Fruit fly (Drosophila melanogaster) whole organism, embryonic: Measurements from ENCODE around the gene CG31960.

Experiments used
- BEAF-32 ChIP-seq: fragments of 200-800 bp; sonication (Bioruptor generic); optimal IDR thresholded peaks from 3 replicates; lab custom pipeline; 2017; ENCODE audit warnings: missing biosample characterization, missing genetic modification characterization, mild to moderate bottlenecking, moderate library complexity, missing genetic modification reagents
- CG10959 ChIP-seq: fragments of 200-800 bp; sonication (Bioruptor generic); IDR thresholded peaks from 2 replicates; pipeline ENCODE4 v1.3.6; 2022; ENCODE audit warnings: missing biosample characterization, missing genetic modification characterization
- CG11696 ChIP-seq: fragments of 200-800 bp; sonication (Bioruptor generic); IDR thresholded peaks from 2 replicates; pipeline ENCODE4 v1.3.6; 2022; ENCODE audit warnings: missing biosample characterization, missing genetic modification characterization
- CG11723 ChIP-seq: fragments of 200-800 bp; sonication (Bioruptor generic); optimal IDR thresholded peaks from 2 replicates; lab custom pipeline; 2017; ENCODE audit warnings: missing biosample characterization, mild to moderate bottlenecking, missing genetic modification characterization
- CG12155 ChIP-seq: fragments of 200-800 bp; sonication (Bioruptor generic); optimal IDR thresholded peaks from 3 replicates; lab custom pipeline; 2016; ENCODE audit warnings: missing biosample characterization, missing genetic modification characterization
- CG14667 ChIP-seq: fragments of 200-800 bp; sonication (Bioruptor generic); IDR thresholded peaks from 2 replicates; pipeline ENCODE4 v1.3.6; 2022; ENCODE audit warnings: missing biosample characterization, missing genetic modification characterization
- CG15696 ChIP-seq: fragments of 200-800 bp; sonication (Bioruptor generic); optimal IDR thresholded peaks from 2 replicates; lab custom pipeline; 2019; ENCODE audit warnings: missing biosample characterization, mild to moderate bottlenecking, missing genetic modification characterization, moderate library complexity
- CG16863 ChIP-seq: fragments of 200-800 bp; sonication (Bioruptor generic); optimal IDR thresholded peaks from 3 replicates; lab custom pipeline; 2016; ENCODE audit warnings: missing biosample characterization, missing genetic modification characterization
- CG17568 ChIP-seq: fragments of 200-800 bp; sonication (Bioruptor generic); optimal IDR thresholded peaks from 2 replicates; lab custom pipeline; 2018; ENCODE audit warnings: missing biosample characterization, mild to moderate bottlenecking, missing genetic modification characterization, moderate library complexity
- CG18619 ChIP-seq: fragments of 200-800 bp; sonication (Bioruptor generic); optimal IDR thresholded peaks from 3 replicates; lab custom pipeline; 2017; ENCODE audit warnings: missing biosample characterization, mild to moderate bottlenecking, missing genetic modification characterization
- CG18764 ChIP-seq: fragments of 200-800 bp; sonication (Bioruptor generic); optimal IDR thresholded peaks from 3 replicates; lab custom pipeline; 2016; ENCODE audit warnings: missing biosample characterization, missing genetic modification characterization
- CG2712 ChIP-seq: fragments of 200-800 bp; optimal IDR thresholded peaks from 3 replicates; lab custom pipeline; 2019; ENCODE audit warnings: missing biosample characterization, mild to moderate bottlenecking, missing genetic modification characterization, moderate library complexity
- CG3065 ChIP-seq: fragments of 200-800 bp; sonication (Bioruptor generic); optimal IDR thresholded peaks from 2 replicates; lab custom pipeline; 2016; ENCODE audit warnings: missing biosample characterization, missing genetic modification characterization
- CG33213 ChIP-seq: fragments of 200-800 bp; sonication (Bioruptor generic); optimal IDR thresholded peaks from 3 replicates; lab custom pipeline; 2016; ENCODE audit warnings: missing biosample characterization, missing genetic modification characterization
- CG33557 ChIP-seq: fragments of 200-800 bp; sonication (Bioruptor generic); optimal IDR thresholded peaks from 2 replicates; lab custom pipeline; 2019; ENCODE audit warnings: missing biosample characterization, mild to moderate bottlenecking, missing genetic modification characterization, moderate library complexity
- CG7556 ChIP-seq: fragments of 200-800 bp; sonication (Bioruptor generic); optimal IDR thresholded peaks from 2 replicates; lab custom pipeline; 2017; ENCODE audit warnings: missing biosample characterization, mild to moderate bottlenecking, missing genetic modification characterization
- CG7745 ChIP-seq: fragments of 200-800 bp; sonication (Bioruptor generic); optimal IDR thresholded peaks from 2 replicates; lab custom pipeline; 2018; ENCODE audit warnings: missing biosample characterization, mild to moderate bottlenecking, missing genetic modification characterization, moderate library complexity
- CG7839 ChIP-seq: fragments of 200-800 bp; sonication (Bioruptor generic); optimal IDR thresholded peaks from 3 replicates; lab custom pipeline; 2018; ENCODE audit warnings: missing biosample characterization, mild to moderate bottlenecking, missing genetic modification characterization, moderate library complexity
- CG8359 ChIP-seq: fragments of 200-800 bp; sonication (Bioruptor generic); optimal IDR thresholded peaks from 2 replicates; lab custom pipeline; 2017; ENCODE audit warnings: missing biosample characterization, mild to moderate bottlenecking, missing genetic modification characterization, borderline replicate concordance
- CG8924 ChIP-seq: fragments of 200-800 bp; optimal IDR thresholded peaks from 3 replicates; lab custom pipeline; 2019; ENCODE audit warnings: missing biosample characterization, mild to moderate bottlenecking, missing genetic modification characterization, moderate library complexity
- CG8944 ChIP-seq: fragments of 200-800 bp; sonication (Bioruptor generic); optimal IDR thresholded peaks from 3 replicates; lab custom pipeline; 2016; ENCODE audit warnings: missing biosample characterization, missing genetic modification characterization
- CG9437 ChIP-seq: fragments of 200-800 bp; sonication (Bioruptor generic); optimal IDR thresholded peaks from 2 replicates; lab custom pipeline; 2018; ENCODE audit warnings: missing biosample characterization, mild to moderate bottlenecking, missing genetic modification characterization
- Deaf1 ChIP-seq: fragments of 200-800 bp; optimal IDR thresholded peaks from 3 replicates; lab custom pipeline; 2019; ENCODE audit warnings: missing biosample characterization, mild to moderate bottlenecking, missing genetic modification characterization, moderate library complexity
- H2.0 ChIP-seq: fragments of 200-800 bp; sonication (Bioruptor generic); IDR thresholded peaks from 2 replicates; pipeline ENCODE4 v1.3.6; 2022; ENCODE audit warnings: missing biosample characterization, missing genetic modification characterization
- Hr51 ChIP-seq, 2 experiments: fragments of 200-800 bp; sonication (Bioruptor generic); optimal IDR thresholded peaks; 2 replicates in 1 of 2; 3 replicates in 1 of 2; lab custom pipeline; 2016 to 2018; ENCODE audit warnings: missing biosample characterization in 2 of 2, missing genetic modification characterization in 2 of 2, mild to moderate bottlenecking in 1 of 2, moderate library complexity in 1 of 2
- Hr78 ChIP-seq, 2 experiments: fragments of 200-800 bp in 1 of 2; fragments of >200 bp in 1 of 2; sonication (Bioruptor generic) in 1 of 2; optimal IDR thresholded peaks; 2 replicates each; lab custom pipeline; 2017 to 2019; ENCODE audit warnings: missing biosample characterization in 2 of 2, missing genetic modification characterization in 2 of 2, mild to moderate bottlenecking in 1 of 2, moderate library complexity in 1 of 2
- Myb ChIP-seq: fragments of 200-800 bp; sonication (Bioruptor generic); optimal IDR thresholded peaks from 2 replicates; lab custom pipeline; 2016; ENCODE audit warnings: missing biosample characterization, missing genetic modification characterization
- Rx ChIP-seq: fragments of 200-800 bp; sonication (Bioruptor generic); IDR thresholded peaks from 2 replicates; pipeline ENCODE4 v1.3.6; 2022; ENCODE audit warnings: missing biosample characterization, missing genetic modification characterization
- Sry-δ ChIP-seq: fragments of 200-800 bp; sonication (Bioruptor generic); optimal IDR thresholded peaks from 2 replicates; lab custom pipeline; 2016; ENCODE audit warnings: missing biosample characterization, missing genetic modification characterization
- ase ChIP-seq: fragments of 200-800 bp; sonication (Bioruptor generic); IDR thresholded peaks from 3 replicates; pipeline ENCODE4 v1.3.6; 2022; ENCODE audit warnings: missing biosample characterization, missing genetic modification characterization
- bcd ChIP-seq: fragments of 200-800 bp; sonication (Bioruptor generic); optimal IDR thresholded peaks from 2 replicates; lab custom pipeline; 2017; ENCODE audit warnings: missing biosample characterization, mild to moderate bottlenecking, missing genetic modification characterization
- cas ChIP-seq: fragments of 200-800 bp; sonication (Bioruptor generic); IDR thresholded peaks from 2 replicates; pipeline ENCODE4 v1.3.6; 2022; ENCODE audit warnings: missing biosample characterization, missing genetic modification characterization
- dan ChIP-seq: fragments of 200-800 bp; sonication (Bioruptor generic); IDR thresholded peaks from 2 replicates; pipeline ENCODE4 v1.3.6; 2022; ENCODE audit warnings: missing biosample characterization, missing genetic modification characterization
- danr ChIP-seq: fragments of 200-800 bp; sonication (Bioruptor generic); IDR thresholded peaks from 2 replicates; pipeline ENCODE4 v1.3.6; 2022; ENCODE audit warnings: missing biosample characterization, missing genetic modification characterization
- esg ChIP-seq: fragments of 200-800 bp; sonication (Bioruptor generic); conservative IDR thresholded peaks from 2 replicates; pipeline ENCODE4 v1.3.6; 2022; ENCODE audit warnings: missing biosample characterization, missing genetic modification characterization
- gce ChIP-seq: fragments of 200-800 bp; sonication (Bioruptor generic); IDR thresholded peaks from 3 replicates; pipeline ENCODE4 v1.3.6; 2022; ENCODE audit warnings: missing biosample characterization, missing genetic modification characterization
- gem ChIP-seq: fragments of 200-800 bp; sonication (Bioruptor generic); optimal IDR thresholded peaks from 2 replicates; lab custom pipeline; 2019; ENCODE audit warnings: missing biosample characterization, mild to moderate bottlenecking, missing genetic modification characterization, moderate library complexity
- hkb ChIP-seq, 2 experiments: fragments of 200-800 bp in 1 of 2; fragments of >200 bp in 1 of 2; sonication (Bioruptor generic) in 1 of 2; IDR thresholded peaks in 1 of 2; optimal IDR thresholded peaks in 1 of 2; 2 replicates each; pipeline versions ENCODE4 v1.3.6 to Lab custom; 2017 to 2022; ENCODE audit warnings: missing biosample characterization in 1 of 2, missing genetic modification characterization in 1 of 2
- ken ChIP-seq: fragments of 200-800 bp; sonication (Bioruptor generic); IDR thresholded peaks from 3 replicates; pipeline ENCODE4 v1.3.6; 2022; ENCODE audit warnings: missing biosample characterization, missing genetic modification characterization
- kni ChIP-seq: fragments of 200-800 bp; sonication (Bioruptor generic); optimal IDR thresholded peaks from 3 replicates; lab custom pipeline; 2017; ENCODE audit warnings: mild to moderate bottlenecking, missing biosample characterization, missing genetic modification reagents, missing genetic modification characterization
- lilli ChIP-seq: fragments of 200-800 bp; sonication (Bioruptor generic); optimal IDR thresholded peaks from 3 replicates; lab custom pipeline; 2016; ENCODE audit warnings: missing biosample characterization, missing genetic modification characterization
- prd ChIP-seq, 3 experiments: fragments of >200 bp in 2 of 3; fragments of 200-800 bp in 1 of 3; sonication (Bioruptor generic) in 1 of 3; optimal IDR thresholded peaks in 2 of 3; IDR thresholded peaks in 1 of 3; 2 replicates in 2 of 3; 3 replicates in 1 of 3; pipeline versions ENCODE4 v1.3.6 to Lab custom; 2017 to 2022; ENCODE audit warnings: missing biosample characterization in 1 of 3, missing genetic modification characterization in 1 of 3
- sob ChIP-seq: fragments of 200-800 bp; sonication (Bioruptor generic); IDR thresholded peaks from 2 replicates; pipeline ENCODE4 v1.3.6; 2022; ENCODE audit warnings: missing biosample characterization, missing genetic modification characterization
- sug ChIP-seq: fragments of 200-800 bp; optimal IDR thresholded peaks from 2 replicates; lab custom pipeline; 2019; ENCODE audit warnings: missing biosample characterization, mild to moderate bottlenecking, missing genetic modification characterization, moderate library complexity
- trem ChIP-seq: fragments of 200-800 bp; optimal IDR thresholded peaks from 3 replicates; lab custom pipeline; 2019; ENCODE audit warnings: missing biosample characterization, mild to moderate bottlenecking, missing genetic modification characterization, moderate library complexity
- ttk ChIP-seq: fragments of 200-800 bp; sonication (Bioruptor generic); IDR thresholded peaks from 2 replicates; pipeline ENCODE4 v2.1.2; 2022; ENCODE audit warnings: missing biosample characterization, missing genetic modification characterization
- unpg ChIP-seq: fragments of 200-800 bp; sonication (Bioruptor generic); optimal IDR thresholded peaks from 3 replicates; lab custom pipeline; 2018; ENCODE audit warnings: missing biosample characterization, mild to moderate bottlenecking, missing genetic modification characterization, moderate library complexity

Gene CG31960

dm6 chr2L:3827406-3828133, 42.8 kb downstream of the CG31960 start (continued):
- TF ChIP-seq CG8359 (peak; percentile 58), Rx (GFP tag; lab: Robert Waterston, UW) (no peak), hkb (optimal IDR thresholded peaks at IDR 0.05; lab: Kevin White, UChicago) (no peak), hkb (GFP tag; IDR thresholded peaks at IDR 0.05; lab: Robert Waterston, UW) (peak; percentile 40; the same call in 1 of the 2 replicates), CG7839 (tag; lab: Kevin White, UChicago) (peak; percentile 82), kni (GFP tag; lab: Kevin White, UChicago) (peak; percentile 83), CG17568 (GFP tag; lab: Kevin White, UChicago) (peak; percentile 8), unpg (GFP tag; lab: Kevin White, UChicago) (peak; percentile 79), bcd (peak; percentile 41), dan (peak; percentile 75; the same call in 1 of the 2 replicates), CG18764 (peak; percentile 58), CG10959 (peak; percentile 87), CG11723 (GFP tag; lab: Kevin White, UChicago) (no peak), CG2712 (tag; lab: Kevin White, UChicago) (peak; percentile 96), prd (optimal IDR thresholded peaks at IDR 0.05; lab: Kevin White, UChicago) (no peak), prd (GFP tag; IDR thresholded peaks at IDR 0.05; lab: Robert Waterston, UW) (peak; percentile 88), H2.0 (GFP tag; lab: Robert Waterston, UW) (peak; percentile 49), CG8924 (peak; percentile 95), CG8944 (GFP tag; lab: Kevin White, UChicago) (peak; percentile 18), CG12155 (peak; percentile 50), CG15696 (tag; lab: Kevin White, UChicago) (peak; percentile 99), cas (no peak), CG9437 (peak; percentile 33), CG11696 (GFP tag; lab: Robert Waterston, UW) (0 out of 2 replicates have a peak, but pooled peaks have one; percentile 12), sug (no peak), esg (GFP tag; lab: Robert Waterston, UW) (0 out of 2 replicates have a peak, but pooled peaks have one; percentile 29), Myb (GFP tag; lab: Kevin White, UChicago) (peak; percentile 8), CG33213 (GFP tag; lab: Kevin White, UChicago) (peak; percentile 43), ase (GFP tag; lab: Robert Waterston, UW) (no peak), CG16863 (GFP tag; lab: Kevin White, UChicago) (peak; percentile 46), gce (GFP tag; lab: Robert Waterston, UW) (no peak), CG7556 (peak; percentile 86), Sry-δ (GFP tag; lab: Kevin White, UChicago) (peak; percentile 9), ttk (GFP tag; lab: Robert Waterston, UW) (no peak), lilli (GFP tag; lab: Kevin White, UChicago) (peak; percentile 48), BEAF-32 (GFP tag; lab: Kevin White, UChicago) (no peak), CG33557 (peak; percentile 98), CG14667 (GFP tag; lab: Robert Waterston, UW) (peak; percentile 21; the same call in 1 of the 2 replicates), CG3065 (GFP tag; lab: Kevin White, UChicago) (peak; percentile 43), gem (tag; lab: Kevin White, UChicago) (peak; percentile 93), danr (GFP tag; lab: Robert Waterston, UW) (no peak), trem (tag; lab: Kevin White, UChicago) (peak; percentile 93), Deaf1 (tag; lab: Kevin White, UChicago) (peak; percentile 24), CG18619 (GFP tag; lab: Kevin White, UChicago) (peak; percentile 54), Hr51 (GFP tag; optimal IDR thresholded peaks at IDR 0.05; lab: Kevin White, UChicago) (peak in 1 of 2 experiments; percentile 38), Hr78 (GFP tag; optimal IDR thresholded peaks at IDR 0.05; lab: Kevin White, UChicago) (no peak), CG7745 (peak; percentile 69), ken (peak; percentile 46; the same call in 2 of the 3 replicates), sob (no peak)
